Fruit fly (Drosophila melanogaster) whole organism, embryonic: ENCODE results near the gene CG11608.

Experiments
- Adf1 ChIP-seq: fragments of 200-800 bp; sonication (Bioruptor generic); IDR thresholded peaks from 2 replicates; pipeline ENCODE4 v1.3.6; 2022; ENCODE audit warnings: missing biosample characterization, missing genetic modification characterization
- Asciz ChIP-seq: fragments of 200-800 bp; sonication (Bioruptor generic); optimal IDR thresholded peaks from 2 replicates; lab custom pipeline; 2017; ENCODE audit warnings: missing biosample characterization, mild to moderate bottlenecking, missing genetic modification characterization, missing genetic modification reagents
- Bgb ChIP-seq: fragments of 200-800 bp; sonication (Bioruptor generic); IDR thresholded peaks from 2 replicates; pipeline ENCODE4 v1.3.6; 2022; ENCODE audit warnings: missing biosample characterization, missing genetic modification characterization; ENCODE audit not compliant: partially characterized antibody
- CG10147 ChIP-seq: fragments of 200-800 bp; sonication (Bioruptor generic); optimal IDR thresholded peaks from 2 replicates; lab custom pipeline; 2019; ENCODE audit warnings: missing biosample characterization, mild to moderate bottlenecking, missing genetic modification characterization, moderate library complexity
- CG10462 ChIP-seq: fragments of 200-800 bp; sonication (Bioruptor generic); optimal IDR thresholded peaks from 2 replicates; lab custom pipeline; 2016; ENCODE audit warnings: missing biosample characterization, missing genetic modification characterization
- CG11093 ChIP-seq: fragments of 200-800 bp; sonication (Bioruptor generic); IDR thresholded peaks from 3 replicates; pipeline ENCODE4 v1.3.6; 2022; ENCODE audit warnings: missing biosample characterization, missing genetic modification characterization
- CG13287 ChIP-seq: fragments of 200-800 bp; sonication (Bioruptor generic); IDR thresholded peaks from 2 replicates; pipeline ENCODE4 v1.3.6; 2022; ENCODE audit warnings: missing biosample characterization, missing genetic modification characterization; ENCODE audit not compliant: partially characterized antibody
- CG13296 ChIP-seq: fragments of 200-800 bp; sonication (Bioruptor generic); optimal IDR thresholded peaks from 3 replicates; lab custom pipeline; 2018; ENCODE audit warnings: missing biosample characterization, mild to moderate bottlenecking, missing genetic modification characterization
- CG14667 ChIP-seq: fragments of 200-800 bp; sonication (Bioruptor generic); IDR thresholded peaks from 2 replicates; pipeline ENCODE4 v1.3.6; 2022; ENCODE audit warnings: missing biosample characterization, missing genetic modification characterization
- CG15479 ChIP-seq: fragments of 200-800 bp; sonication (Bioruptor generic); optimal IDR thresholded peaks from 3 replicates; lab custom pipeline; 2019; ENCODE audit warnings: missing biosample characterization, mild to moderate bottlenecking, missing genetic modification characterization, moderate library complexity
- CG16815 ChIP-seq: fragments of 200-800 bp; sonication (Bioruptor generic); optimal IDR thresholded peaks from 3 replicates; lab custom pipeline; 2017; ENCODE audit warnings: missing biosample characterization, mild to moderate bottlenecking, missing genetic modification characterization
- CG18011 ChIP-seq: fragments of 200-800 bp; sonication (Bioruptor generic); optimal IDR thresholded peaks from 2 replicates; lab custom pipeline; 2017; ENCODE audit warnings: missing biosample characterization, missing genetic modification characterization, mild to moderate bottlenecking, moderate library complexity, missing genotype
- CG1832 ChIP-seq: fragments of 200-800 bp; sonication (Bioruptor generic); optimal IDR thresholded peaks from 2 replicates; lab custom pipeline; 2017; ENCODE audit warnings: missing biosample characterization, mild to moderate bottlenecking, missing genetic modification characterization, inconsistent platforms
- CG2116 ChIP-seq: fragments of 200-800 bp; sonication (Bioruptor generic); optimal IDR thresholded peaks from 3 replicates; lab custom pipeline; 2018; ENCODE audit warnings: missing biosample characterization, mild to moderate bottlenecking, missing genetic modification characterization
- CG2875 ChIP-seq: fragments of 200-800 bp; sonication (Bioruptor generic); optimal IDR thresholded peaks from 2 replicates; lab custom pipeline; 2017; ENCODE audit warnings: missing biosample characterization, mild to moderate bottlenecking, missing genetic modification characterization, missing genetic modification reagents
- CG30403 ChIP-seq: fragments of 200-800 bp; sonication (Bioruptor generic); optimal IDR thresholded peaks from 3 replicates; lab custom pipeline; 2016; ENCODE audit warnings: missing biosample characterization, missing genetic modification characterization
- CG33557 ChIP-seq: fragments of 200-800 bp; sonication (Bioruptor generic); optimal IDR thresholded peaks from 2 replicates; lab custom pipeline; 2019; ENCODE audit warnings: missing biosample characterization, mild to moderate bottlenecking, missing genetic modification characterization, moderate library complexity
- CG4404 ChIP-seq: fragments of 200-800 bp; sonication (Bioruptor generic); IDR thresholded peaks from 2 replicates; pipeline ENCODE4 v1.3.6; 2022; ENCODE audit warnings: missing biosample characterization, missing genetic modification characterization
- CG6272 ChIP-seq: fragments of 200-800 bp; sonication (Bioruptor generic); IDR thresholded peaks from 2 replicates; pipeline ENCODE4 v1.3.6; 2022; ENCODE audit warnings: missing biosample characterization, missing genetic modification characterization
- CG7963 ChIP-seq: fragments of 200-800 bp; sonication (Bioruptor generic); IDR thresholded peaks from 3 replicates; pipeline ENCODE4 v1.3.6; 2022; ENCODE audit warnings: missing biosample characterization, missing genetic modification characterization; ENCODE audit not compliant: partially characterized antibody
- CG8765 ChIP-seq: fragments of 200-800 bp; sonication (Bioruptor generic); IDR thresholded peaks from 2 replicates; pipeline ENCODE4 v1.3.6; 2022; ENCODE audit warnings: missing biosample characterization, missing genetic modification characterization
- CG9437 ChIP-seq: fragments of 200-800 bp; sonication (Bioruptor generic); optimal IDR thresholded peaks from 2 replicates; lab custom pipeline; 2018; ENCODE audit warnings: missing biosample characterization, mild to moderate bottlenecking, missing genetic modification characterization
- CG9727 ChIP-seq: fragments of 200-800 bp; sonication (Bioruptor generic); optimal IDR thresholded peaks from 3 replicates; lab custom pipeline; 2017; ENCODE audit warnings: missing biosample characterization, mild to moderate bottlenecking, missing genetic modification characterization
- CG9817 ChIP-seq: fragments of 200-800 bp; sonication (Bioruptor generic); optimal IDR thresholded peaks from 2 replicates; lab custom pipeline; 2018; ENCODE audit warnings: missing biosample characterization, mild to moderate bottlenecking, missing genetic modification characterization, moderate library complexity
- CTCF ChIP-seq: fragments of 200-800 bp; sonication (Bioruptor generic); optimal IDR thresholded peaks from 2 replicates; lab custom pipeline; 2017; ENCODE audit warnings: missing biosample characterization, mild to moderate bottlenecking, missing genetic modification characterization, moderate library complexity
- D19A ChIP-seq: fragments of 200-800 bp; optimal IDR thresholded peaks from 3 replicates; lab custom pipeline; 2019; ENCODE audit warnings: missing biosample characterization, mild to moderate bottlenecking, missing genetic modification characterization, moderate library complexity
- Dip2 ChIP-seq: fragments of 200-800 bp; sonication (Bioruptor generic); IDR thresholded peaks from 2 replicates; pipeline ENCODE4 v1.3.6; 2022; ENCODE audit warnings: missing biosample characterization, missing genetic modification characterization
- Doc3 ChIP-seq: fragments of 200-800 bp; sonication (Bioruptor generic); IDR thresholded peaks from 3 replicates; pipeline ENCODE4 v1.3.6; 2022; ENCODE audit warnings: missing biosample characterization, missing genetic modification characterization; ENCODE audit not compliant: partially characterized antibody
- E2f1 ChIP-seq: fragments of 200-800 bp; sonication (Bioruptor generic); IDR thresholded peaks from 2 replicates; pipeline ENCODE4 v1.3.6; 2022; ENCODE audit warnings: missing biosample characterization, missing genetic modification characterization
- Ets97D ChIP-seq: fragments of 200-800 bp; sonication (Bioruptor generic); optimal IDR thresholded peaks from 3 replicates; lab custom pipeline; 2016; ENCODE audit warnings: missing biosample characterization, missing genetic modification characterization
- Gsc ChIP-seq: fragments of 200-800 bp; sonication (Bioruptor generic); IDR thresholded peaks from 2 replicates; pipeline ENCODE4 v1.3.6; 2022; ENCODE audit warnings: missing biosample characterization, missing genetic modification characterization
- Mad ChIP-seq: fragments of 200-800 bp; sonication (Bioruptor generic); optimal IDR thresholded peaks from 2 replicates; lab custom pipeline; 2016; ENCODE audit warnings: missing biosample characterization, missing genetic modification characterization
- PHDP ChIP-seq: fragments of 200-800 bp; sonication (Bioruptor generic); optimal IDR thresholded peaks from 3 replicates; lab custom pipeline; 2018; ENCODE audit warnings: missing biosample characterization, mild to moderate bottlenecking, missing genetic modification characterization, moderate library complexity
- abd-A ChIP-seq: fragments of 200-800 bp; sonication (Bioruptor generic); optimal IDR thresholded peaks from 3 replicates; lab custom pipeline; 2019; ENCODE audit warnings: missing biosample characterization, mild to moderate bottlenecking, missing genetic modification characterization, moderate library complexity
- bab2 ChIP-seq: fragments of 200-800 bp; sonication (Bioruptor generic); optimal IDR thresholded peaks from 2 replicates; lab custom pipeline; 2016; ENCODE audit warnings: missing biosample characterization, missing genetic modification characterization
- bbx ChIP-seq: fragments of 200-800 bp; sonication (Bioruptor generic); IDR thresholded peaks from 2 replicates; pipeline ENCODE4 v1.3.6; 2022; ENCODE audit warnings: missing biosample characterization, missing genetic modification characterization; ENCODE audit not compliant: partially characterized antibody
- croc ChIP-seq: fragments of 200-800 bp; sonication (Bioruptor generic); conservative IDR thresholded peaks from 3 replicates; pipeline ENCODE4 v1.3.6; 2022; ENCODE audit warnings: missing biosample characterization, missing genetic modification characterization
- crol ChIP-seq: fragments of 200-800 bp; sonication (Bioruptor generic); IDR thresholded peaks from 2 replicates; pipeline ENCODE4 v1.3.6; 2022; ENCODE audit warnings: missing biosample characterization, missing genetic modification characterization
- crp ChIP-seq, 2 experiments: fragments of 200-800 bp; sonication (Bioruptor generic); optimal IDR thresholded peaks; 2 replicates in 1 of 2; 3 replicates in 1 of 2; lab custom pipeline; 2017; ENCODE audit warnings: missing biosample characterization in 2 of 2, missing genetic modification characterization in 2 of 2, mild to moderate bottlenecking in 1 of 2, moderate library complexity in 1 of 2
- dysf ChIP-seq: fragments of 200-800 bp; sonication (Bioruptor generic); IDR thresholded peaks from 3 replicates; pipeline ENCODE4 v1.3.6; 2022; ENCODE audit warnings: missing biosample characterization, missing genetic modification characterization
- emc ChIP-seq: fragments of 200-800 bp; sonication (Bioruptor generic); optimal IDR thresholded peaks from 2 replicates; lab custom pipeline; 2016; ENCODE audit warnings: missing biosample characterization, missing genetic modification characterization
- gem ChIP-seq: fragments of 200-800 bp; sonication (Bioruptor generic); optimal IDR thresholded peaks from 2 replicates; lab custom pipeline; 2019; ENCODE audit warnings: missing biosample characterization, mild to moderate bottlenecking, missing genetic modification characterization, moderate library complexity
- ind ChIP-seq: fragments of 200-800 bp; sonication (Bioruptor generic); optimal IDR thresholded peaks from 3 replicates; lab custom pipeline; 2016; ENCODE audit warnings: missing biosample characterization, missing genetic modification characterization
- lmd ChIP-seq: fragments of 200-800 bp; sonication (Bioruptor generic); IDR thresholded peaks from 2 replicates; pipeline ENCODE4 v1.3.6; 2022; ENCODE audit warnings: missing biosample characterization, missing genetic modification characterization
- luna ChIP-seq: fragments of 200-800 bp; sonication (Bioruptor generic); optimal IDR thresholded peaks from 2 replicates; lab custom pipeline; 2016; ENCODE audit warnings: missing biosample characterization, missing genetic modification characterization
- mirr ChIP-seq: fragments of 200-800 bp; sonication (Bioruptor generic); optimal IDR thresholded peaks from 3 replicates; lab custom pipeline; 2018; ENCODE audit warnings: missing biosample characterization, mild to moderate bottlenecking, missing genetic modification characterization
- pb ChIP-seq: fragments of 200-800 bp; sonication (Bioruptor generic); optimal IDR thresholded peaks from 3 replicates; lab custom pipeline; 2016; ENCODE audit warnings: missing biosample characterization, missing genetic modification characterization
- pita ChIP-seq: fragments of 200-800 bp; sonication (Bioruptor generic); optimal IDR thresholded peaks from 2 replicates; lab custom pipeline; 2017; ENCODE audit warnings: missing biosample characterization, mild to moderate bottlenecking, missing genetic modification characterization
- psq ChIP-seq: fragments of 200-800 bp; sonication (Bioruptor generic); optimal IDR thresholded peaks from 2 replicates; lab custom pipeline; 2017; ENCODE audit warnings: missing biosample characterization, missing genetic modification characterization
- sug ChIP-seq: fragments of 200-800 bp; optimal IDR thresholded peaks from 2 replicates; lab custom pipeline; 2019; ENCODE audit warnings: missing biosample characterization, mild to moderate bottlenecking, missing genetic modification characterization, moderate library complexity
- tna ChIP-seq: fragments of 200-800 bp; sonication (Bioruptor generic); IDR thresholded peaks from 2 replicates; pipeline ENCODE4 v1.3.6; 2022; ENCODE audit warnings: missing biosample characterization, missing genetic modification characterization; ENCODE audit not compliant: partially characterized antibody
- zen ChIP-seq: fragments of 200-800 bp; sonication (Bioruptor generic); optimal IDR thresholded peaks from 3 replicates; lab custom pipeline; 2018; ENCODE audit warnings: missing biosample characterization, mild to moderate bottlenecking, missing genetic modification characterization, moderate library complexity

Gene CG11608

dm6 chr3R:12626674-12627382 is 11.5 kb upstream of the CG11608 start (continued):
- TF ChIP-seq CG9817 (tag; lab: Kevin White, UChicago) = no peak
- peak in 1 of 2 experiments; percentile 75 for TF ChIP-seq crp (GFP tag; optimal IDR thresholded peaks at IDR 0.05; lab: Kevin White, UChicago)
- TF ChIP-seq CTCF (GFP tag; lab: Kevin White, UChicago) = no peak
- no peak for TF ChIP-seq luna
- TF ChIP-seq CG8765 (GFP tag; lab: Robert Waterston, UW) = no peak
- TF ChIP-seq ind (GFP tag; lab: Kevin White, UChicago) = no peak
- TF ChIP-seq croc (GFP tag; lab: Robert Waterston, UW) = no peak
- no peak for TF ChIP-seq bbx
- no peak for TF ChIP-seq CG6272 (GFP tag; lab: Robert Waterston, UW)
- TF ChIP-seq abd-A (tag; lab: Kevin White, UChicago) = peak; percentile 17
- no peak for TF ChIP-seq Doc3 (GFP tag; lab: Robert Waterston, UW)
- no peak for TF ChIP-seq emc (GFP tag; lab: Kevin White, UChicago)
- no peak for TF ChIP-seq CG4404 (GFP tag; lab: Robert Waterston, UW)
- TF ChIP-seq CG13287 = no peak
- no peak for TF ChIP-seq CG14667 (GFP tag; lab: Robert Waterston, UW)
- TF ChIP-seq zen = peak; percentile 17
- no peak for TF ChIP-seq Mad (GFP tag; lab: Kevin White, UChicago)
- TF ChIP-seq tna (GFP tag; lab: Robert Waterston, UW) = no peak
- TF ChIP-seq sug (tag; lab: Kevin White, UChicago) = peak; percentile 27
- no peak for TF ChIP-seq Adf1
- no peak for TF ChIP-seq CG10147
- no peak for TF ChIP-seq crol (GFP tag; lab: Robert Waterston, UW)
- no peak for TF ChIP-seq pb
- TF ChIP-seq Bgb (GFP tag; lab: Robert Waterston, UW) = no peak
- no peak for TF ChIP-seq CG2875 (GFP tag; lab: Kevin White, UChicago)
- no peak for TF ChIP-seq CG16815 (GFP tag; lab: Kevin White, UChicago)
- TF ChIP-seq CG10462 (GFP tag; lab: Kevin White, UChicago) = no peak
- TF ChIP-seq CG1832 (GFP tag; lab: Kevin White, UChicago) = no peak
- no peak for TF ChIP-seq bab2
- TF ChIP-seq Dip2 (GFP tag; lab: Robert Waterston, UW) = no peak
- no peak for TF ChIP-seq CG13296 (GFP tag; lab: Kevin White, UChicago)
- peak; percentile 88 for TF ChIP-seq psq (GFP tag; lab: Kevin White, UChicago)
- no peak for TF ChIP-seq CG7963
- TF ChIP-seq PHDP (tag; lab: Kevin White, UChicago) = peak; percentile 6
- no peak for TF ChIP-seq D19A
- no peak for TF ChIP-seq lmd
- TF ChIP-seq Asciz (GFP tag; lab: Kevin White, UChicago) = peak; percentile 15

dm6 chr3R:12627691-12628148 is 10.6 kb upstream of the CG11608 start, which contains the start of the genes Vha55 and Snx3:
Vha55 (minus strand) TSS chr3R:12627829.
Snx3 (plus strand) TSS chr3R:12628031.
- TF ChIP-seq Ets97D (GFP tag; lab: Kevin White, UChicago) (peak; percentile 97), dysf (GFP tag; lab: Robert Waterston, UW) (no peak), CG2116 (GFP tag; lab: Kevin White, UChicago) (peak; percentile 73), CG30403 (peak; percentile 80), CG33557 (GFP tag; lab: Kevin White, UChicago) (peak; percentile 37), E2f1 (no peak), CG11093 (GFP tag; lab: Robert Waterston, UW) (no peak), gem (tag; lab: Kevin White, UChicago) (peak; percentile 43), CG9727 (GFP tag; lab: Kevin White, UChicago) (no peak), mirr (peak; percentile 79), CG15479 (no peak), CG18011 (peak; percentile 56), CG9437 (no peak), Gsc (GFP tag; lab: Robert Waterston, UW) (no peak), pita (GFP tag; lab: Kevin White, UChicago) (peak; percentile 98), CG14667 (GFP tag; lab: Robert Waterston, UW) (no peak)
